Worm (Caenorhabditis elegans) whole organism, midembryonic: ENCODE data around the gene ZK809.8.

Experiments
- cog-1 ChIP-seq: sonication (generic microtip); optimal IDR thresholded peaks from 2 replicates; lab custom pipeline; 2016; ENCODE audit warnings: missing genetic modification characterization, missing compliant biosample characterization
- flt-1 ChIP-seq: fragments of 200-800 bp; sonication (Bioruptor generic); IDR thresholded peaks from 2 replicates; pipeline ENCODE4 v1.3.6; 2022; ENCODE audit warnings: missing genetic modification characterization, missing compliant biosample characterization
- med-1 ChIP-seq: sonication (generic microtip); optimal IDR thresholded peaks from 2 replicates; lab custom pipeline; 2017; ENCODE audit warnings: missing genetic modification characterization, mild to moderate bottlenecking, missing compliant biosample characterization, antibody characterized with exemption, missing genetic modification reagents; ENCODE audit not compliant: insufficient read depth
- ref-1 ChIP-seq: fragments of 200-800 bp; sonication (Bioruptor generic); conservative IDR thresholded peaks from 2 replicates; pipeline ENCODE4 v1.3.6; 2022; ENCODE audit warnings: missing genetic modification reagents, missing genetic modification characterization, missing compliant biosample characterization
- ztf-23 ChIP-seq: fragments of 200-800 bp; sonication (Bioruptor generic); IDR thresholded peaks from 2 replicates; pipeline ENCODE4 v1.3.6; 2022; ENCODE audit warnings: missing genetic modification reagents, missing genetic modification characterization, missing compliant biosample characterization
- ztf-29 ChIP-seq: fragments of 200-800 bp; sonication (Bioruptor generic); IDR thresholded peaks from 2 replicates; pipeline ENCODE4 v1.3.6; 2022; ENCODE audit warnings: missing genetic modification reagents, missing genetic modification characterization, missing compliant biosample characterization

DNA sequence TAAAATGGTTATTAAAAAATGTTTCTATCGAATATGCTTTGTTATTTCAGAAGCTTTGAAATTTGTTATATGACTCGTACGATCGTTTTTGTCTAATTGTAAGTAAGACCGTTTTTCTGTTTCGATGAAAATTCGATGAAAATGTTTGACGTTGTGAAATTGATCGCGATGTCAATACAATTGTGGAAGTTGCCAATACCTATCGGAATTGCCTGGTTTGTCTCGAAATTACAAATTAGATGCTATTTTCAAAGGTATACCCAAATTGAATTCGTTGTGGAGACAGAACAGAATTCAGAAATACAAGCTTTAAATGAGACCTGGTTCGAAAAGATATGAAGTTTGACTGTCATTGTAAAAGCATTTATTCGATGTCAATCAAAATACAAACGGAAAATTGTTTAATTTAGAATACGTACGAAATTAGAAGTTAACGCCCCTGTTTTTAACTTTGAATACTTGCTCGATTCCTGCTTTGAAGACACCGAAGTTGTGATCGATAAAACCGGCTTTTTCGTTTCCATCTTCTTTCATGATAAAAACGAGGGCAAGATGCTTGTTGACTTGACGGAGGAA is 45.5 kb downstream of the ZK809.8 start:
- TF ChIP-seq ztf-23: no peak
- no peak for TF ChIP-seq med-1 (GFP tag; lab: Kevin White, UChicago)
- TF ChIP-seq cog-1 (tag; lab: Kevin White, UChicago): no peak
- no peak for TF ChIP-seq ztf-29
- TF ChIP-seq flt-1 (GFP tag; lab: Robert Waterston, UW): no peak
- no peak for TF ChIP-seq ref-1
